Worm (Caenorhabditis elegans) whole organism, L2 larva: ENCODE measurements around the gene aldo-2.
A peak's percentile ranks its signal among the peaks of the same experiment; 100 is the strongest.

Experiments used
- C34F6.9 ChIP-seq: fragments of 150-350 bp; optimal IDR thresholded peaks from 2 replicates; lab custom pipeline; 2014; ENCODE audit warnings: missing biosample characterization, missing genetic modification characterization
- F13H6.1 ChIP-seq: sonication (generic microtip); optimal IDR thresholded peaks from 2 replicates; lab custom pipeline; 2016; ENCODE audit warnings: missing genetic modification characterization, missing compliant biosample characterization
- R02D3.7 ChIP-seq: fragments of 150-350 bp; optimal IDR thresholded peaks from 2 replicates; lab custom pipeline; 2014; ENCODE audit warnings: missing biosample characterization, missing genetic modification characterization
- Y55F3AM.14 ChIP-seq: fragments of 200-800 bp; sonication (Bioruptor generic); optimal IDR thresholded peaks from 2 replicates; lab custom pipeline; 2018; ENCODE audit warnings: mild to moderate bottlenecking, missing genetic modification characterization, missing compliant biosample characterization
- ZK546.5 ChIP-seq: sonication (generic microtip); optimal IDR thresholded peaks from 2 replicates; lab custom pipeline; 2017; ENCODE audit warnings: missing biosample characterization, missing genetic modification characterization
- alr-1 ChIP-seq: fragments of 150-350 bp; optimal IDR thresholded peaks from 2 replicates; lab custom pipeline; 2014; ENCODE audit warnings: missing biosample characterization, missing genetic modification characterization
- aly-2 ChIP-seq: fragments of 150-350 bp; optimal IDR thresholded peaks from 2 replicates; lab custom pipeline; 2014; ENCODE audit warnings: missing biosample characterization, missing genetic modification characterization
- ama-1 ChIP-seq: fragments of 150-350 bp; optimal IDR thresholded peaks from 2 replicates; lab custom pipeline; 2018; ENCODE audit warnings: inconsistent platforms
- blmp-1 ChIP-seq: sonication (generic microtip); optimal IDR thresholded peaks from 2 replicates; lab custom pipeline; 2017; ENCODE audit warnings: missing genetic modification characterization, mild to moderate bottlenecking, missing compliant biosample characterization, antibody characterized with exemption, moderate library complexity; ENCODE audit not compliant: insufficient read depth
- ceh-16 ChIP-seq: fragments of 150-350 bp; optimal IDR thresholded peaks from 2 replicates; lab custom pipeline; 2014; ENCODE audit warnings: missing biosample characterization, missing genetic modification characterization
- ceh-82 ChIP-seq: fragments of 150-350 bp; optimal IDR thresholded peaks from 2 replicates; lab custom pipeline; 2014; ENCODE audit warnings: missing biosample characterization, missing genetic modification characterization
- crh-2 ChIP-seq: sonication (generic microtip); optimal IDR thresholded peaks from 2 replicates; lab custom pipeline; 2017; ENCODE audit warnings: missing biosample characterization, missing genetic modification characterization
- dmd-4 ChIP-seq: sonication (generic microtip); optimal IDR thresholded peaks from 2 replicates; lab custom pipeline; 2017; ENCODE audit warnings: missing biosample characterization, missing genetic modification characterization
- egl-27 ChIP-seq: sonication (generic microtip); optimal IDR thresholded peaks from 3 replicates; lab custom pipeline; 2017; ENCODE audit warnings: missing biosample characterization, missing genetic modification reagents, missing genetic modification characterization
- elt-1 ChIP-seq: fragments of 150-350 bp; optimal IDR thresholded peaks from 2 replicates; lab custom pipeline; 2014; ENCODE audit warnings: missing biosample characterization, missing genetic modification characterization
- elt-3 ChIP-seq: sonication (generic microtip); optimal IDR thresholded peaks from 2 replicates; lab custom pipeline; 2017; ENCODE audit warnings: missing biosample characterization, missing genetic modification characterization
- fos-1 ChIP-seq: fragments of 150-350 bp; optimal IDR thresholded peaks from 2 replicates; lab custom pipeline; 2014; ENCODE audit warnings: missing biosample characterization, missing genetic modification characterization
- gmeb-1 ChIP-seq: fragments of 150-350 bp; optimal IDR thresholded peaks from 2 replicates; lab custom pipeline; 2014; ENCODE audit warnings: missing biosample characterization, missing genetic modification characterization
- lin-11 ChIP-seq: fragments of 150-350 bp; sonication (generic microtip); optimal IDR thresholded peaks from 2 replicates; lab custom pipeline; 2014; ENCODE audit warnings: missing biosample characterization, missing genetic modification characterization, inconsistent platforms, mixed read lengths
- lin-13 ChIP-seq: fragments of 150-350 bp; optimal IDR thresholded peaks from 2 replicates; lab custom pipeline; 2014; ENCODE audit warnings: missing biosample characterization, missing genetic modification reagents, missing genetic modification characterization
- lin-39 ChIP-seq: fragments of 150-350 bp; optimal IDR thresholded peaks from 2 replicates; lab custom pipeline; 2014; ENCODE audit warnings: missing biosample characterization, missing genetic modification reagents, missing genetic modification characterization
- lsy-2 ChIP-seq, 2 experiments: fragments of 150-350 bp in 1 of 2; sonication (generic microtip) in 1 of 2; optimal IDR thresholded peaks; 2 replicates each; lab custom pipeline; 2014 to 2017; ENCODE audit warnings: missing biosample characterization in 2 of 2, missing genetic modification characterization in 2 of 2
- mab-5 ChIP-seq: fragments of 150-350 bp; optimal IDR thresholded peaks from 2 replicates; lab custom pipeline; 2014; ENCODE audit warnings: missing biosample characterization, missing genetic modification characterization
- mbf-1 ChIP-seq: sonication (generic microtip); optimal IDR thresholded peaks from 2 replicates; lab custom pipeline; 2017; ENCODE audit warnings: missing biosample characterization, missing genetic modification characterization
- mdl-1 ChIP-seq, 2 experiments: fragments of 150-350 bp in 1 of 2; sonication (generic microtip) in 1 of 2; optimal IDR thresholded peaks; 2 replicates each; lab custom pipeline; 2017; ENCODE audit warnings: missing biosample characterization in 2 of 2, missing genetic modification characterization in 2 of 2
- nhr-10 ChIP-seq: sonication (generic microtip); optimal IDR thresholded peaks from 2 replicates; lab custom pipeline; 2017; ENCODE audit warnings: missing biosample characterization, missing genetic modification characterization
- nhr-11 ChIP-seq: fragments of 150-350 bp; optimal IDR thresholded peaks from 2 replicates; lab custom pipeline; 2014; ENCODE audit warnings: missing biosample characterization, missing genetic modification characterization
- nhr-12 ChIP-seq: fragments of 150-350 bp; optimal IDR thresholded peaks from 2 replicates; lab custom pipeline; 2014; ENCODE audit warnings: missing biosample characterization, missing genetic modification characterization
- nhr-129 ChIP-seq: fragments of 150-350 bp; optimal IDR thresholded peaks from 2 replicates; lab custom pipeline; 2014; ENCODE audit warnings: missing biosample characterization, missing genetic modification characterization
- nhr-21 ChIP-seq: fragments of 150-350 bp; optimal IDR thresholded peaks from 2 replicates; lab custom pipeline; 2014; ENCODE audit warnings: missing biosample characterization, missing genetic modification characterization
- nhr-23 ChIP-seq: fragments of 150-350 bp; optimal IDR thresholded peaks from 2 replicates; lab custom pipeline; 2014; ENCODE audit warnings: missing biosample characterization, missing genetic modification reagents, missing genetic modification characterization
- nhr-237 ChIP-seq: fragments of 150-350 bp; optimal IDR thresholded peaks from 2 replicates; lab custom pipeline; 2014; ENCODE audit warnings: missing biosample characterization, missing genetic modification characterization
- nhr-25 ChIP-seq: fragments of 150-350 bp; sonication (generic microtip); optimal IDR thresholded peaks from 3 replicates; lab custom pipeline; 2014; ENCODE audit warnings: missing biosample characterization, missing genetic modification characterization
- nhr-6 ChIP-seq: fragments of 150-350 bp; optimal IDR thresholded peaks from 2 replicates; lab custom pipeline; 2014; ENCODE audit warnings: missing biosample characterization, missing genetic modification characterization
- nhr-77 ChIP-seq: fragments of 150-350 bp; optimal IDR thresholded peaks from 2 replicates; lab custom pipeline; 2014; ENCODE audit warnings: missing biosample characterization, missing genetic modification characterization
- peb-1 ChIP-seq: fragments of 150-350 bp; optimal IDR thresholded peaks from 2 replicates; lab custom pipeline; 2014; ENCODE audit warnings: missing biosample characterization, missing genetic modification characterization
- sem-4 ChIP-seq: fragments of 150-350 bp; optimal IDR thresholded peaks from 2 replicates; lab custom pipeline; 2014; ENCODE audit warnings: missing biosample characterization, missing genetic modification reagents, missing genetic modification characterization
- skn-1 ChIP-seq: sonication (generic microtip); optimal IDR thresholded peaks from 2 replicates; lab custom pipeline; 2017; ENCODE audit warnings: missing biosample characterization, missing genetic modification characterization
- sma-3 ChIP-seq: sonication (generic microtip); optimal IDR thresholded peaks from 2 replicates; lab custom pipeline; 2016; ENCODE audit warnings: missing genetic modification reagents, missing genetic modification characterization, missing compliant biosample characterization
- sma-9 ChIP-seq, 2 experiments: fragments of 150-350 bp in 1 of 2; sonication (generic microtip) in 1 of 2; optimal IDR thresholded peaks; 2 replicates each; lab custom pipeline; 2014 to 2016; ENCODE audit warnings: missing genetic modification characterization in 2 of 2, mild to moderate bottlenecking in 1 of 2, missing biosample characterization in 1 of 2, missing compliant biosample characterization in 1 of 2, missing genetic modification reagents in 1 of 2, moderate library complexity in 1 of 2
- snpc-4 ChIP-seq: fragments of 150-350 bp; optimal IDR thresholded peaks from 2 replicates; lab custom pipeline; 2014; ENCODE audit warnings: missing biosample characterization, missing genetic modification characterization
- unc-39 ChIP-seq: fragments of 150-350 bp; optimal IDR thresholded peaks from 2 replicates; lab custom pipeline; 2014; ENCODE audit warnings: missing biosample characterization, missing genetic modification characterization
- unc-55 ChIP-seq: fragments of 150-350 bp; sonication (generic microtip); optimal IDR thresholded peaks from 3 replicates; lab custom pipeline; 2014; ENCODE audit warnings: missing biosample characterization, missing genetic modification reagents, missing genetic modification characterization
- unc-62 ChIP-seq: fragments of 150-350 bp; optimal IDR thresholded peaks from 2 replicates; lab custom pipeline; 2014; ENCODE audit warnings: missing biosample characterization, missing genetic modification reagents, missing genetic modification characterization
- zag-1 ChIP-seq: fragments of 150-350 bp; optimal IDR thresholded peaks from 2 replicates; lab custom pipeline; 2014; ENCODE audit warnings: missing biosample characterization, missing genetic modification characterization
- ztf-1 ChIP-seq: fragments of 200-800 bp; sonication (Bioruptor generic); conservative IDR thresholded peaks from 2 replicates; pipeline ENCODE4 v1.3.6; 2022; ENCODE audit warnings: missing genetic modification characterization, missing compliant biosample characterization
- ztf-11 ChIP-seq: sonication (generic microtip); optimal IDR thresholded peaks from 2 replicates; lab custom pipeline; 2017; ENCODE audit warnings: missing biosample characterization, missing genetic modification characterization
- ztf-4 ChIP-seq: fragments of 150-350 bp; optimal IDR thresholded peaks from 2 replicates; lab custom pipeline; 2014; ENCODE audit warnings: missing biosample characterization, missing genetic modification characterization

The aldo-2 gene

DNA sequence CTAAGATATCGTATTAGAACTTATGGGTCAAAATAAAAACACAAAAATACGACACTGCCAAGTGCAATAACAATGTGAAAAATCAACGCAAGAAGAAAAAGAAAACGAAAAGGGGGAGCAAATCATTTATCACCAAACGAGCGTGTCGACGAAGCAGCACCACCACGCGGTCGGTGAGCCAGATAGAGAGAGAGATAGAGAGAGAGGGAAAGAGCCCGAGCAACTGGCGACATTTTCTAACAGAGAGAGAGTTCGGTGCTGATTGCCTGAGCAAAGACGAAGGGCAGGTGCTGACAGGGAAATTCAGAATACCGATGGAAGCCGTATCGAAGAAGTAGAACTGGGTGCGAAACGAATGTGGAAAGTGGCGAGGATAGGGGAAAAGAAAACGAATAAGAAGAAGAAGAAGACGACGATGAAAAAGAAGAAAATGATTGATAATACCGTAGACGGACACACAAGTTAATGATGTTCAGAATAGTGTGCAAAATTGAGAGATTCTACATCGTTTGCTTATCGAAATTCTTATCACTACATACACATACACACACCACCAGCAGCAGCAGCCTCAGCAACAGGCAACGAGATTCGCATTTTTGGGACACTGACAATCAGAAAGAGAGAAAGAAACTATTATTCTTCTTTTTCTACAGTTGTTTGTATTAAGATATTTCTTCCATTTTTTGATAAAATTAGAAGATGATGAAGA, 41.1 kb downstream of the aldo-2 start:
- TF ChIP-seq unc-39 (tag; lab: Kevin White, UChicago) (no peak), dmd-4 (tag; lab: Kevin White, UChicago) (no peak), lsy-2 (tag; optimal IDR thresholded peaks at IDR 0.05; lab: Kevin White, UChicago) (no peak), lin-11 (tag; lab: Kevin White, UChicago) (no peak), sem-4 (tag; lab: Kevin White, UChicago) (no peak), nhr-23 (tag; lab: Kevin White, UChicago) (no peak), lin-39 (tag; lab: Kevin White, UChicago) (no peak), nhr-6 (tag; lab: Kevin White, UChicago) (no peak), ztf-1 (no peak), egl-27 (tag; lab: Kevin White, UChicago) (no peak), nhr-12 (tag; lab: Kevin White, UChicago) (no peak), unc-62 (no peak), ztf-4 (tag; lab: Kevin White, UChicago) (peak; percentile 50), ztf-11 (tag; lab: Kevin White, UChicago) (no peak), R02D3.7 (no peak), sma-3 (GFP tag; lab: Kevin White, UChicago) (peak; percentile 39), zag-1 (no peak), ceh-16 (tag; lab: Kevin White, UChicago) (no peak), alr-1 (tag; lab: Kevin White, UChicago) (no peak), peb-1 (tag; lab: Kevin White, UChicago) (no peak), snpc-4 (tag; lab: Kevin White, UChicago) (no peak), unc-55 (GFP tag; lab: Kevin White, UChicago) (no peak), nhr-25 (tag; lab: Kevin White, UChicago) (no peak), fos-1 (tag; lab: Kevin White, UChicago) (peak; percentile 85), gmeb-1 (no peak), skn-1 (no peak), ZK546.5 (tag; lab: Kevin White, UChicago) (no peak), mab-5 (tag; lab: Kevin White, UChicago) (no peak), crh-2 (tag; lab: Kevin White, UChicago) (peak; percentile 57), nhr-21 (tag; lab: Kevin White, UChicago) (peak; percentile 52), sma-9 (GFP tag; optimal IDR thresholded peaks at IDR 0.05; lab: Kevin White, UChicago) (peak; percentile 48), sma-9 (tag; optimal IDR thresholded peaks at IDR 0.05; lab: Kevin White, UChicago) (no peak), nhr-77 (tag; lab: Kevin White, UChicago) (no peak), elt-3 (tag; lab: Kevin White, UChicago) (no peak), elt-1 (tag; lab: Kevin White, UChicago) (no peak), Y55F3AM.14 (GFP tag; lab: Kevin White, UChicago) (no peak), mdl-1 (tag; optimal IDR thresholded peaks at IDR 0.05; lab: Kevin White, UChicago) (no peak), ceh-82 (tag; lab: Kevin White, UChicago) (no peak), lin-13 (GFP tag; lab: Kevin White, UChicago) (no peak), nhr-237 (tag; lab: Kevin White, UChicago) (no peak), ama-1 (lab: Kevin White, UChicago) (no peak), mbf-1 (tag; lab: Kevin White, UChicago) (no peak), nhr-11 (tag; lab: Kevin White, UChicago) (no peak), nhr-10 (tag; lab: Kevin White, UChicago) (no peak), F13H6.1 (tag; lab: Kevin White, UChicago) (peak; percentile 23), aly-2 (tag; lab: Kevin White, UChicago) (no peak), C34F6.9 (no peak), nhr-129 (peak; percentile 38), blmp-1 (peak; percentile 37)
